Fruit fly (Drosophila melanogaster) whole organism, prepupa: ENCODE data around the gene POLDIP2.
A peak's percentile ranks its signal among the peaks of the same experiment; 100 is the strongest.

Experiments
- Blimp-1 ChIP-seq: fragments of 200-800 bp; sonication (Bioruptor generic); optimal IDR thresholded peaks from 3 replicates; lab custom pipeline; 2017; ENCODE audit warnings: missing biosample characterization, missing genetic modification characterization, mild to moderate bottlenecking, moderate library complexity, missing genetic modification reagents
- CG11294 ChIP-seq: fragments of 200-800 bp; sonication (Bioruptor generic); IDR thresholded peaks from 2 replicates; pipeline ENCODE4 v1.3.6; 2022; ENCODE audit warnings: missing biosample characterization, missing genetic modification characterization
- CG11762 ChIP-seq: fragments of 200-800 bp; sonication (Bioruptor generic); optimal IDR thresholded peaks from 3 replicates; lab custom pipeline; 2016; ENCODE audit warnings: missing biosample characterization, missing genetic modification characterization; ENCODE audit not compliant: insufficient read depth
- CG11902 ChIP-seq: fragments of 200-800 bp; sonication (Bioruptor generic); optimal IDR thresholded peaks from 3 replicates; lab custom pipeline; 2016; ENCODE audit warnings: missing biosample characterization, missing genetic modification characterization
- CG15336 ChIP-seq: fragments of 200-800 bp; sonication (Bioruptor generic); IDR thresholded peaks from 2 replicates; pipeline ENCODE4 v1.3.6; 2022; ENCODE audit warnings: missing biosample characterization, missing genetic modification characterization
- CG1621 ChIP-seq: fragments of 200-800 bp; sonication (Bioruptor generic); optimal IDR thresholded peaks from 3 replicates; lab custom pipeline; 2018; ENCODE audit warnings: missing biosample characterization, mild to moderate bottlenecking, missing genetic modification characterization
- CG16779 ChIP-seq: fragments of 200-800 bp; sonication (Bioruptor generic); optimal IDR thresholded peaks from 3 replicates; lab custom pipeline; 2017; ENCODE audit warnings: missing biosample characterization, mild to moderate bottlenecking, missing genetic modification characterization
- CG3032 ChIP-seq: fragments of 200-800 bp; optimal IDR thresholded peaks from 2 replicates; lab custom pipeline; 2019; ENCODE audit warnings: missing biosample characterization, mild to moderate bottlenecking, missing genetic modification characterization, moderate library complexity
- CG3919 ChIP-seq: fragments of 200-800 bp; sonication (Bioruptor generic); optimal IDR thresholded peaks from 3 replicates; lab custom pipeline; 2016; ENCODE audit warnings: missing biosample characterization, missing genetic modification characterization
- CG4318 ChIP-seq: fragments of 200-800 bp; sonication (Bioruptor generic); optimal IDR thresholded peaks from 3 replicates; lab custom pipeline; 2017; ENCODE audit warnings: missing biosample characterization, mild to moderate bottlenecking, missing genetic modification characterization
- CG6163 ChIP-seq: fragments of 200-800 bp; sonication (Bioruptor generic); IDR thresholded peaks from 3 replicates; pipeline ENCODE4 v1.3.6; 2022; ENCODE audit warnings: missing biosample characterization, missing genetic modification characterization
- CG6276 ChIP-seq: fragments of 200-800 bp; sonication (Bioruptor generic); optimal IDR thresholded peaks from 2 replicates; lab custom pipeline; 2017; ENCODE audit warnings: missing biosample characterization, mild to moderate bottlenecking, missing genetic modification characterization
- CG6792 ChIP-seq: fragments of 200-800 bp; sonication (Bioruptor generic); optimal IDR thresholded peaks from 3 replicates; lab custom pipeline; 2016; ENCODE audit warnings: missing biosample characterization, missing genetic modification characterization
- CG6808 ChIP-seq: fragments of 200-800 bp; sonication (Bioruptor generic); optimal IDR thresholded peaks from 3 replicates; lab custom pipeline; 2017; ENCODE audit warnings: missing biosample characterization, missing genetic modification characterization, mild to moderate bottlenecking, moderate library complexity, missing genetic modification reagents
- CG6854 ChIP-seq: fragments of 200-800 bp; sonication (Bioruptor generic); optimal IDR thresholded peaks from 2 replicates; lab custom pipeline; 2017; ENCODE audit warnings: missing biosample characterization, mild to moderate bottlenecking, missing genetic modification characterization
- CG8119 ChIP-seq: fragments of 200-800 bp; sonication (Bioruptor generic); IDR thresholded peaks from 3 replicates; pipeline ENCODE4 v1.3.6; 2022; ENCODE audit warnings: missing biosample characterization, missing genetic modification characterization
- CG9139 ChIP-seq: fragments of 200-800 bp; sonication (Bioruptor generic); optimal IDR thresholded peaks from 3 replicates; lab custom pipeline; 2017; ENCODE audit warnings: missing biosample characterization, mild to moderate bottlenecking, missing genetic modification characterization
- Eip75B ChIP-seq: fragments of 200-800 bp; sonication (Bioruptor generic); optimal IDR thresholded peaks from 3 replicates; lab custom pipeline; 2016; ENCODE audit warnings: missing biosample characterization, missing genetic modification characterization
- Eip78C ChIP-seq: fragments of 200-800 bp; sonication (Bioruptor generic); peaks from one replicate; lab custom pipeline; 2016; ENCODE audit warnings: missing biosample characterization, missing genetic modification characterization
- Eip93F ChIP-seq: fragments of 200-800 bp; sonication (Bioruptor generic); optimal IDR thresholded peaks from 2 replicates; lab custom pipeline; 2016; ENCODE audit warnings: missing biosample characterization, mild to moderate bottlenecking, missing genetic modification characterization
- Ets21C ChIP-seq: fragments of 200-800 bp; sonication (Bioruptor generic); optimal IDR thresholded peaks from 3 replicates; lab custom pipeline; 2016; ENCODE audit warnings: missing biosample characterization, missing genetic modification characterization
- Ets96B ChIP-seq: fragments of 200-800 bp; optimal IDR thresholded peaks from 2 replicates; lab custom pipeline; 2019; ENCODE audit warnings: missing biosample characterization, mild to moderate bottlenecking, missing genetic modification characterization, moderate library complexity
- Gug ChIP-seq: fragments of 200-800 bp; sonication (Bioruptor generic); IDR thresholded peaks from 2 replicates; pipeline ENCODE4 v1.3.6; 2022; ENCODE audit warnings: missing biosample characterization, missing genetic modification characterization
- Hr38 ChIP-seq: sonication (Bioruptor generic); optimal IDR thresholded peaks from 2 replicates; lab custom pipeline; 2016; ENCODE audit warnings: missing biosample characterization, missing genetic modification characterization
- Hr39 ChIP-seq: fragments of 200-800 bp; sonication (Bioruptor generic); optimal IDR thresholded peaks from 2 replicates; lab custom pipeline; 2016; ENCODE audit warnings: missing biosample characterization, missing genetic modification characterization
- Hr4 ChIP-seq: fragments of 200-800 bp; sonication (Bioruptor generic); optimal IDR thresholded peaks from 3 replicates; lab custom pipeline; 2016; ENCODE audit warnings: missing biosample characterization, missing genetic modification characterization
- OdsH ChIP-seq: fragments of 200-800 bp; sonication (Bioruptor generic); optimal IDR thresholded peaks from 3 replicates; lab custom pipeline; 2016; ENCODE audit warnings: missing biosample characterization, missing genetic modification characterization
- Sox102F ChIP-seq: fragments of 200-800 bp; sonication (Bioruptor generic); optimal IDR thresholded peaks from 2 replicates; lab custom pipeline; 2016; ENCODE audit warnings: missing biosample characterization, mild to moderate bottlenecking, missing genetic modification characterization
- Sox14 ChIP-seq: fragments of 200-800 bp; sonication (Bioruptor generic); optimal IDR thresholded peaks from 3 replicates; lab custom pipeline; 2016; ENCODE audit warnings: missing biosample characterization, missing genetic modification characterization
- Sox15 ChIP-seq: fragments of 200-800 bp; sonication (Bioruptor generic); optimal IDR thresholded peaks from 3 replicates; lab custom pipeline; 2016; ENCODE audit warnings: missing biosample characterization, missing genetic modification characterization
- acj6 ChIP-seq: fragments of 200-800 bp; sonication (Bioruptor generic); optimal IDR thresholded peaks from 3 replicates; lab custom pipeline; 2016; ENCODE audit warnings: missing biosample characterization, missing genetic modification characterization
- cyc ChIP-seq: fragments of 200-800 bp; sonication (Bioruptor generic); optimal IDR thresholded peaks from 3 replicates; lab custom pipeline; 2016; ENCODE audit warnings: missing biosample characterization, missing genetic modification characterization
- dac ChIP-seq: fragments of 200-800 bp; sonication (Bioruptor generic); optimal IDR thresholded peaks from 2 replicates; lab custom pipeline; 2017; ENCODE audit warnings: missing biosample characterization, mild to moderate bottlenecking, missing genetic modification characterization
- dsx ChIP-seq: fragments of 200-800 bp; optimal IDR thresholded peaks from 3 replicates; lab custom pipeline; 2019; ENCODE audit warnings: missing biosample characterization, mild to moderate bottlenecking, missing genetic modification characterization, moderate library complexity; ENCODE audit not compliant: poor library complexity, severe bottlenecking
- esn ChIP-seq: fragments of 200-800 bp; sonication (Bioruptor generic); optimal IDR thresholded peaks from 2 replicates; lab custom pipeline; 2016; ENCODE audit warnings: missing biosample characterization, mild to moderate bottlenecking, missing genetic modification characterization, moderate library complexity
- fd59A ChIP-seq: fragments of 200-800 bp; sonication (Bioruptor generic); optimal IDR thresholded peaks from 2 replicates; lab custom pipeline; 2017; ENCODE audit warnings: missing biosample characterization, mild to moderate bottlenecking, missing genetic modification characterization, missing genetic modification reagents
- fd85E ChIP-seq: fragments of 200-800 bp; sonication (Bioruptor generic); optimal IDR thresholded peaks from 3 replicates; lab custom pipeline; 2016; ENCODE audit warnings: missing biosample characterization, missing genetic modification characterization
- fkh ChIP-seq: fragments of 200-800 bp; sonication (Bioruptor generic); optimal IDR thresholded peaks from 3 replicates; lab custom pipeline; 2017; ENCODE audit warnings: missing biosample characterization, mild to moderate bottlenecking, missing genetic modification characterization, moderate library complexity
- lz ChIP-seq: fragments of 200-800 bp; sonication (Bioruptor generic); optimal IDR thresholded peaks from 3 replicates; lab custom pipeline; 2016; ENCODE audit warnings: missing biosample characterization, missing genetic modification characterization
- net ChIP-seq: fragments of 200-800 bp; sonication (Bioruptor generic); optimal IDR thresholded peaks from 3 replicates; lab custom pipeline; 2016; ENCODE audit warnings: missing biosample characterization, missing genetic modification characterization
- pdm3 ChIP-seq: fragments of 200-800 bp; sonication (Bioruptor generic); optimal IDR thresholded peaks from 3 replicates; lab custom pipeline; 2016; ENCODE audit warnings: missing biosample characterization, missing genetic modification characterization
- spab ChIP-seq: fragments of 200-800 bp; sonication (Bioruptor generic); optimal IDR thresholded peaks from 2 replicates; lab custom pipeline; 2017; ENCODE audit warnings: missing biosample characterization, mild to moderate bottlenecking, missing genetic modification characterization, missing genetic modification reagents
- ss ChIP-seq, 2 experiments: fragments of 200-800 bp; sonication (Bioruptor generic); optimal IDR thresholded peaks; 2 replicates in 1 of 2; 3 replicates in 1 of 2; lab custom pipeline; 2017 to 2018; ENCODE audit warnings: mild to moderate bottlenecking in 2 of 2, missing biosample characterization in 2 of 2, missing genetic modification characterization in 2 of 2, moderate library complexity in 1 of 2
- svp ChIP-seq: fragments of 200-800 bp; sonication (Bioruptor generic); peaks from one replicate; lab custom pipeline; 2016; ENCODE audit warnings: missing biosample characterization, missing genetic modification characterization
- topi ChIP-seq: fragments of 200-800 bp; sonication (Bioruptor generic); optimal IDR thresholded peaks from 3 replicates; lab custom pipeline; 2016; ENCODE audit warnings: missing biosample characterization, missing genetic modification characterization
- vri ChIP-seq: fragments of 200-800 bp; sonication (Bioruptor generic); optimal IDR thresholded peaks from 3 replicates; lab custom pipeline; 2016; ENCODE audit warnings: missing biosample characterization, mild to moderate bottlenecking, missing genetic modification characterization

Gene POLDIP2

dm6 chr3R:5463199-5463949, 4.2 kb upstream of the POLDIP2 start (continued):
- peak in 1 of 2 experiments; percentile 37 for TF ChIP-seq ss (GFP tag; optimal IDR thresholded peaks at IDR 0.05; lab: Kevin White, UChicago)

DNA sequence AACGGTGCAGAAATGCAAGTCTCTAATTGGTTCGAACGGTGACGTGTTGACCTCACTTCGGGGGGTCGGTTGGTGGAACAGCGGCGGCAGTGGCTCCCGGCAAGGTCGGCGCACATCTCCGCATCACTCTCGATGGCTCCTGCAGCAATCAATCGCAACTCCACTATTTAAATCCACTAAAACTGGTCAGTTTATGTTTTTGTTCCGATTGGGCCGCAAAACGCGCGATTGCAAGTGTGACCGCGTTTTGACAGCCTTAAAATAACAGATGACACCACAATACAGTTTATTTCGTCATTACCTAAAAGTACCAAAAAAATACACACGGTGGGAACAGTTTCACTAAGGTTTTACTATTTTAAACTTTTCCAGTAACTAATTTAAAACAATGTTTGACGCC, 3.1 kb upstream of the POLDIP2 start, which contains the start of gene PEK:
TSS of gene PEK (minus strand) at position 273 of the 400 bp plus-strand sequence.
- peak; percentile 76 for TF ChIP-seq svp (GFP tag; lab: Kevin White, UChicago)
- TF ChIP-seq Ets96B (tag; lab: Kevin White, UChicago): no peak
- TF ChIP-seq vri (GFP tag; lab: Kevin White, UChicago): peak; percentile 44
- TF ChIP-seq fd59A (GFP tag; lab: Kevin White, UChicago): no peak
- TF ChIP-seq, all 60 proteins: peak for 2

- TF ChIP-seq CG11762 (GFP tag; lab: Kevin White, UChicago) (peak; percentile 39), CG9139 (GFP tag; lab: Kevin White, UChicago) (no peak), lz (peak; percentile 72), Hr4 (no peak), CG8119 (GFP tag; lab: Robert Waterston, UW) (no peak), dsx (GFP tag; lab: Kevin White, UChicago) (peak; percentile 74), topi (peak; percentile 78), pdm3 (GFP tag; lab: Kevin White, UChicago) (peak; percentile 53), CG4318 (GFP tag; lab: Kevin White, UChicago) (no peak), esn (GFP tag; lab: Kevin White, UChicago) (peak; percentile 77), CG3032 (tag; lab: Kevin White, UChicago) (peak; percentile 43), ss (GFP tag; optimal IDR thresholded peaks at IDR 0.05; lab: Kevin White, UChicago) (peak; percentile 66 to 86), fd85E (GFP tag; lab: Kevin White, UChicago) (no peak), fkh (no peak), Sox15 (no peak), Sox14 (GFP tag; lab: Kevin White, UChicago) (peak; percentile 52), CG6163 (peak; percentile 76), CG6276 (GFP tag; lab: Kevin White, UChicago) (no peak), CG11902 (GFP tag; lab: Kevin White, UChicago) (no peak), Hr39 (peak; percentile 41), CG11294 (GFP tag; lab: Robert Waterston, UW) (no peak), vri (GFP tag; lab: Kevin White, UChicago) (no peak), spab (GFP tag; lab: Kevin White, UChicago) (no peak), CG15336 (GFP tag; lab: Robert Waterston, UW) (0 out of 2 replicates have a peak, but pooled peaks have one; percentile 12), Eip75B (GFP tag; lab: Kevin White, UChicago) (peak; percentile 55), net (GFP tag; lab: Kevin White, UChicago) (peak; percentile 85), acj6 (GFP tag; lab: Kevin White, UChicago) (peak; percentile 49), CG16779 (tag; lab: Kevin White, UChicago) (no peak), Ets21C (GFP tag; lab: Kevin White, UChicago) (no peak), cyc (peak; percentile 58), Blimp-1 (GFP tag; lab: Kevin White, UChicago) (peak; percentile 74), fd59A (GFP tag; lab: Kevin White, UChicago) (no peak), CG1621 (tag; lab: Kevin White, UChicago) (peak; percentile 59), CG6792 (GFP tag; lab: Kevin White, UChicago) (peak; percentile 55), Gug (GFP tag; lab: Robert Waterston, UW) (no peak), dac (peak; percentile 21), CG6808 (GFP tag; lab: Kevin White, UChicago) (peak; percentile 62), OdsH (peak; percentile 22), Eip93F (GFP tag; lab: Kevin White, UChicago) (no peak), CG3919 (GFP tag; lab: Kevin White, UChicago) (peak; percentile 82), CG6854 (GFP tag; lab: Kevin White, UChicago) (peak; percentile 93), Hr38 (GFP tag; lab: Kevin White, UChicago) (no peak), Eip78C (peak; percentile 92), Sox102F (GFP tag; lab: Kevin White, UChicago) (no peak)
Measured at dm6 chr3R:5466875-5467274, 703 bp upstream of the POLDIP2 start, which contains the start of gene RpL35A. Gene RpL35A (minus strand): TSS chr3R:5467101.
